ENCODE assay signal across 5 fruit fly cellular contexts in genomic region chr3L:13017803-13018324, dm6.
TF ChIP-seq lines count a peak whose summit lies in the region.

Gene mRpL20, minus strand, starts transcription at chr3L:13017867.
Gene Icmt, plus strand, starts transcription at chr3L:13018266.

- peak; percentile 37 for TF ChIP-seq CTCF in whole organism, embryonic (GFP tag; optimal IDR thresholded peaks at IDR 0.05; lab: Kevin White, UChicago)

TF ChIP-seq in whole organism, adult, 20 proteins besides CTCF, POLR2A, EP300 and RAD21 (continues in another document):
- no peak for TF ChIP-seq CG5204 (GFP tag; optimal IDR thresholded peaks at IDR 0.05; lab: Kevin White, UChicago)
- peak; percentile 70 for TF ChIP-seq tj (GFP tag; optimal IDR thresholded peaks at IDR 0.05; lab: Kevin White, UChicago)
- TF ChIP-seq Hr96 (GFP tag; optimal IDR thresholded peaks at IDR 0.05; lab: Kevin White, UChicago): peak; percentile 55
- peak; percentile 91 for TF ChIP-seq CG11617 (GFP tag; optimal IDR thresholded peaks at IDR 0.05; lab: Kevin White, UChicago)
- TF ChIP-seq Crg-1 (GFP tag; optimal IDR thresholded peaks at IDR 0.05; lab: Kevin White, UChicago): peak; percentile 54
- TF ChIP-seq CG33017 (tag; optimal IDR thresholded peaks at IDR 0.05; lab: Kevin White, UChicago): peak; percentile 98
- TF ChIP-seq bab1 (GFP tag; optimal IDR thresholded peaks at IDR 0.05; lab: Kevin White, UChicago): peak; percentile 95
- peak; percentile 98 for TF ChIP-seq CG7101 (tag; optimal IDR thresholded peaks at IDR 0.05; lab: Kevin White, UChicago)
- TF ChIP-seq kay (GFP tag; lab: Kevin White, UChicago; ENCODE audit: borderline replicate concordance): peak; percentile 94
- TF ChIP-seq CG14711 (tag; optimal IDR thresholded peaks at IDR 0.05; lab: Kevin White, UChicago): peak; percentile 87
- TF ChIP-seq ovo (GFP tag; optimal IDR thresholded peaks at IDR 0.05; lab: Kevin White, UChicago): peak; percentile 73
- peak; percentile 45 for TF ChIP-seq Clk (GFP tag; optimal IDR thresholded peaks at IDR 0.05; lab: Kevin White, UChicago)
- peak; percentile 83 for TF ChIP-seq toe (GFP tag; optimal IDR thresholded peaks at IDR 0.05; lab: Kevin White, UChicago)
- TF ChIP-seq CG7045 (GFP tag; optimal IDR thresholded peaks at IDR 0.05; lab: Kevin White, UChicago): peak; percentile 85
- peak; percentile 81 for TF ChIP-seq Mnt (GFP tag; optimal IDR thresholded peaks at IDR 0.05; lab: Kevin White, UChicago)
- peak; percentile 72 for TF ChIP-seq CG12768 (GFP tag; optimal IDR thresholded peaks at IDR 0.05; lab: Kevin White, UChicago)
- TF ChIP-seq cnc (optimal IDR thresholded peaks at IDR 0.05; lab: Kevin White, UChicago): no peak
- no peak for TF ChIP-seq cic (GFP tag; optimal IDR thresholded peaks at IDR 0.05; lab: Kevin White, UChicago)

TF ChIP-seq in whole organism, embryonic, 481 proteins besides CTCF, POLR2A, EP300 and RAD21 (continues in another document):
- TF ChIP-seq caup (GFP tag; optimal IDR thresholded peaks at IDR 0.05; lab: Kevin White, UChicago; ENCODE audit: severe bottlenecking): peak; percentile 86
- peak; percentile 83 for TF ChIP-seq Sox100B (GFP tag; optimal IDR thresholded peaks at IDR 0.05; lab: Kevin White, UChicago)
- peak; percentile 25 for TF ChIP-seq CG8359 (GFP tag; optimal IDR thresholded peaks at IDR 0.05; lab: Kevin White, UChicago; ENCODE audit: borderline replicate concordance)
- TF ChIP-seq rib (GFP tag; IDR thresholded peaks at IDR 0.05; lab: Robert Waterston, UW): peak; percentile 93
- peak; percentile 56; the same call in 1 of the 2 replicates for TF ChIP-seq Lim3 (GFP tag; IDR thresholded peaks at IDR 0.05; lab: Robert Waterston, UW)
- peak; percentile 87 for TF ChIP-seq Chrac-16 (GFP tag; optimal IDR thresholded peaks at IDR 0.05; lab: Kevin White, UChicago)
- peak; percentile 77 for TF ChIP-seq CG6791 (GFP tag; IDR thresholded peaks at IDR 0.05; lab: Robert Waterston, UW; ENCODE audit: partially characterized antibody)
- TF ChIP-seq bcd (GFP tag; optimal IDR thresholded peaks at IDR 0.05; lab: Kevin White, UChicago): peak; percentile 93
- TF ChIP-seq CkIIα-i1 (GFP tag; IDR thresholded peaks at IDR 0.05; lab: Robert Waterston, UW): peak; percentile 55; the same call in 1 of the 2 replicates
- TF ChIP-seq shn (GFP tag; optimal IDR thresholded peaks at IDR 0.05; lab: Kevin White, UChicago): no peak
- peak; percentile 95 for TF ChIP-seq fd3F (GFP tag; optimal IDR thresholded peaks at IDR 0.05; lab: Kevin White, UChicago)
- peak; percentile 82 for TF ChIP-seq Adf1 (GFP tag; IDR thresholded peaks at IDR 0.05; lab: Robert Waterston, UW)
- peak; percentile 66 for TF ChIP-seq CG15696 (tag; optimal IDR thresholded peaks at IDR 0.05; lab: Kevin White, UChicago)
- peak; percentile 75 for TF ChIP-seq chn (GFP tag; optimal IDR thresholded peaks at IDR 0.05; lab: Kevin White, UChicago)
- peak; percentile 23 for TF ChIP-seq ac (GFP tag; optimal IDR thresholded peaks at IDR 0.05; lab: Kevin White, UChicago)
- TF ChIP-seq CG7786 (GFP tag; optimal IDR thresholded peaks at IDR 0.05; lab: Kevin White, UChicago): peak; percentile 33
- TF ChIP-seq CG17612 (GFP tag; IDR thresholded peaks at IDR 0.05; lab: Robert Waterston, UW): peak; percentile 96

TF ChIP-seq in whole organism, prepupa, 60 proteins besides CTCF, POLR2A, EP300 and RAD21 (continues in another document):
- TF ChIP-seq spab (GFP tag; optimal IDR thresholded peaks at IDR 0.05; lab: Kevin White, UChicago): peak; percentile 77
- peak; percentile 98 for TF ChIP-seq Gug (GFP tag; IDR thresholded peaks at IDR 0.05; lab: Robert Waterston, UW)
- peak; percentile 96 for TF ChIP-seq OdsH (GFP tag; optimal IDR thresholded peaks at IDR 0.05; lab: Kevin White, UChicago)
- TF ChIP-seq Hr38 (GFP tag; optimal IDR thresholded peaks at IDR 0.05; lab: Kevin White, UChicago): no peak
- TF ChIP-seq Lpt (GFP tag; optimal IDR thresholded peaks at IDR 0.05; lab: Kevin White, UChicago): peak; percentile 78
- peak; percentile 90 for TF ChIP-seq CG1621 (tag; optimal IDR thresholded peaks at IDR 0.05; lab: Kevin White, UChicago)
- TF ChIP-seq CG34406 (GFP tag; optimal IDR thresholded peaks at IDR 0.05; lab: Kevin White, UChicago): peak; percentile 96
- TF ChIP-seq achi (GFP tag; optimal IDR thresholded peaks at IDR 0.05; lab: Kevin White, UChicago): peak; percentile 95
- TF ChIP-seq dsx (GFP tag; optimal IDR thresholded peaks at IDR 0.05; lab: Kevin White, UChicago; ENCODE audit: poor library complexity, severe bottlenecking): peak; percentile 95
- TF ChIP-seq Blimp-1 (GFP tag; optimal IDR thresholded peaks at IDR 0.05; lab: Kevin White, UChicago): peak; percentile 69
- TF ChIP-seq fd59A (GFP tag; optimal IDR thresholded peaks at IDR 0.05; lab: Kevin White, UChicago): peak; percentile 82
- peak; percentile 35 for TF ChIP-seq fd85E (GFP tag; optimal IDR thresholded peaks at IDR 0.05; lab: Kevin White, UChicago)
- TF ChIP-seq svp (GFP tag; lab: Kevin White, UChicago): peak; percentile 94
- peak; percentile 82 for TF ChIP-seq topi (GFP tag; optimal IDR thresholded peaks at IDR 0.05; lab: Kevin White, UChicago)
- TF ChIP-seq CG6854 (GFP tag; optimal IDR thresholded peaks at IDR 0.05; lab: Kevin White, UChicago): peak; percentile 57
- peak; percentile 86 for TF ChIP-seq CG11902 (GFP tag; optimal IDR thresholded peaks at IDR 0.05; lab: Kevin White, UChicago)
- peak; percentile 88 for TF ChIP-seq Smox (GFP tag; optimal IDR thresholded peaks at IDR 0.05; lab: Kevin White, UChicago)
- peak; percentile 86 for TF ChIP-seq Sox14 (GFP tag; optimal IDR thresholded peaks at IDR 0.05; lab: Kevin White, UChicago)
- peak; percentile 87 for TF ChIP-seq pdm3 (GFP tag; optimal IDR thresholded peaks at IDR 0.05; lab: Kevin White, UChicago)

TF ChIP-seq in whole organism, pupa, 21 proteins besides CTCF, POLR2A, EP300 and RAD21:
- TF ChIP-seq Pif1B (GFP tag; optimal IDR thresholded peaks at IDR 0.05; lab: Kevin White, UChicago) (peak; percentile 82), D1 (tag; optimal IDR thresholded peaks at IDR 0.05; lab: Kevin White, UChicago) (peak; percentile 72), gl (tag; optimal IDR thresholded peaks at IDR 0.05; lab: Kevin White, UChicago) (peak; percentile 41), EcR (GFP tag; optimal IDR thresholded peaks at IDR 0.05; lab: Kevin White, UChicago) (peak; percentile 38), Ets98B (GFP tag; IDR thresholded peaks at IDR 0.05; lab: Robert Waterston, UW) (peak; percentile 94), CG8301 (tag; optimal IDR thresholded peaks at IDR 0.05; lab: Kevin White, UChicago) (peak; percentile 83), Snoo (tag; optimal IDR thresholded peaks at IDR 0.05; lab: Kevin White, UChicago) (peak; percentile 97), fd96Ca (GFP tag; IDR thresholded peaks at IDR 0.05; lab: Robert Waterston, UW) (peak; percentile 66; the same call in 1 of the 3 replicates), Pif1A (GFP tag; optimal IDR thresholded peaks at IDR 0.05; lab: Kevin White, UChicago) (peak; percentile 82), CG14655 (GFP tag; optimal IDR thresholded peaks at IDR 0.05; lab: Kevin White, UChicago) (peak; percentile 88), CG15710 (tag; optimal IDR thresholded peaks at IDR 0.05; lab: Kevin White, UChicago) (peak; percentile 98), CG32121 (GFP tag; IDR thresholded peaks at IDR 0.05; lab: Robert Waterston, UW) (peak; percentile 98), CG17806 (tag; optimal IDR thresholded peaks at IDR 0.05; lab: Kevin White, UChicago) (peak; percentile 87), CG8159 (tag; optimal IDR thresholded peaks at IDR 0.05; lab: Kevin White, UChicago) (peak; percentile 90), CG34367 (tag; optimal IDR thresholded peaks at IDR 0.05; lab: Kevin White, UChicago) (peak; percentile 93), CG12605 (GFP tag; IDR thresholded peaks at IDR 0.05; lab: Robert Waterston, UW) (peak; percentile 97), CG13204 (GFP tag; optimal IDR thresholded peaks at IDR 0.05; lab: Kevin White, UChicago) (peak; percentile 74), CG10348 (GFP tag; IDR thresholded peaks at IDR 0.05; lab: Robert Waterston, UW) (peak; percentile 82), CG9948 (tag; optimal IDR thresholded peaks at IDR 0.05; lab: Kevin White, UChicago) (peak; percentile 88), CG4496 (GFP tag; IDR thresholded peaks at IDR 0.05; lab: Robert Waterston, UW) (peak; percentile 98), rn (GFP tag; IDR thresholded peaks at IDR 0.05; lab: Robert Waterston, UW) (peak; percentile 90)

TF ChIP-seq in whole organism, wandering third instar larva, 38 proteins besides CTCF, POLR2A, EP300 and RAD21 (continues in another document):
- no peak for TF ChIP-seq Abd-B (GFP tag; optimal IDR thresholded peaks at IDR 0.05; lab: Kevin White, UChicago)
- TF ChIP-seq dsf (GFP tag; optimal IDR thresholded peaks at IDR 0.05; lab: Kevin White, UChicago; ENCODE audit: borderline replicate concordance): peak; percentile 83
- TF ChIP-seq Hnf4 (GFP tag; optimal IDR thresholded peaks at IDR 0.05; lab: Kevin White, UChicago): peak; percentile 93
- TF ChIP-seq dl (GFP tag; optimal IDR thresholded peaks at IDR 0.05; lab: Kevin White, UChicago; ENCODE audit: insufficient read depth in 1 of 2, partially characterized antibody in 2 of 2): no peak
- TF ChIP-seq CG32264 (GFP tag; optimal IDR thresholded peaks at IDR 0.05; lab: Kevin White, UChicago): peak; percentile 51
- TF ChIP-seq Sp1 (GFP tag; optimal IDR thresholded peaks at IDR 0.05; lab: Kevin White, UChicago): peak; percentile 97
- peak; percentile 72 for TF ChIP-seq woc (GFP tag; optimal IDR thresholded peaks at IDR 0.05; lab: Kevin White, UChicago)
- peak; percentile 83 for TF ChIP-seq brk (GFP tag; optimal IDR thresholded peaks at IDR 0.05; lab: Kevin White, UChicago)
- TF ChIP-seq OdsH (GFP tag; optimal IDR thresholded peaks at IDR 0.05; lab: Kevin White, UChicago): peak; percentile 93
- TF ChIP-seq ey (GFP tag; optimal IDR thresholded peaks at IDR 0.05; lab: Kevin White, UChicago): peak; percentile 69
- TF ChIP-seq dmrt93B (GFP tag; optimal IDR thresholded peaks at IDR 0.05; lab: Kevin White, UChicago): peak; percentile 77
- TF ChIP-seq rgr (GFP tag; optimal IDR thresholded peaks at IDR 0.05; lab: Kevin White, UChicago): peak; percentile 94
- peak; percentile 55 for TF ChIP-seq Hr83 (GFP tag; optimal IDR thresholded peaks at IDR 0.05; lab: Kevin White, UChicago; ENCODE audit: poor library complexity, severe bottlenecking)
- TF ChIP-seq GATAd (GFP tag; optimal IDR thresholded peaks at IDR 0.05; lab: Kevin White, UChicago): peak; percentile 51
- peak; percentile 75 for TF ChIP-seq CG9705 (GFP tag; optimal IDR thresholded peaks at IDR 0.05; lab: Kevin White, UChicago)
- TF ChIP-seq Vsx2 (GFP tag; optimal IDR thresholded peaks at IDR 0.05; lab: Kevin White, UChicago; ENCODE audit: partially characterized antibody): no peak
- TF ChIP-seq fru (GFP tag; optimal IDR thresholded peaks at IDR 0.05; lab: Kevin White, UChicago): peak; percentile 89
- TF ChIP-seq HLH106 (tag; optimal IDR thresholded peaks at IDR 0.05; lab: Kevin White, UChicago): peak; percentile 97
- TF ChIP-seq h (GFP tag; optimal IDR thresholded peaks at IDR 0.05; lab: Kevin White, UChicago): peak; percentile 89
- peak; percentile 89 for TF ChIP-seq tai (GFP tag; optimal IDR thresholded peaks at IDR 0.05; lab: Kevin White, UChicago)
- peak in 1 of 2 experiments; percentile 97 for TF ChIP-seq foxo (GFP tag; optimal IDR thresholded peaks at IDR 0.05; lab: Kevin White, UChicago)
- TF ChIP-seq sage (GFP tag; optimal IDR thresholded peaks at IDR 0.05; lab: Kevin White, UChicago): peak; percentile 76
